Worm (Caenorhabditis elegans): ENCODE results near the gene E01G4.5.

Gene E01G4.5

ce11 chrII:13469043-13469652 lies 3.1 kb upstream of the E01G4.5 start, which contains the start of gene E01G4.3 (continued):
- peak; percentile 89 for TF ChIP-seq dve-1 (tag; optimal IDR thresholded peaks at IDR 0.05; ENCODE audit: insufficient read depth)
- no peak for TF ChIP-seq unc-39 (tag; optimal IDR thresholded peaks at IDR 0.05)
- TF ChIP-seq dpl-1 (GFP tag; optimal IDR thresholded peaks at IDR 0.05): no peak
- TF ChIP-seq nhr-6 (tag; optimal IDR thresholded peaks at IDR 0.05): peak; percentile 31

- no peak for TF ChIP-seq cey-2 (tag; optimal IDR thresholded peaks at IDR 0.05; ENCODE audit: borderline replicate concordance, insufficient read depth)
- TF ChIP-seq ceh-82 (tag; optimal IDR thresholded peaks at IDR 0.05): no peak
- peak in 1 of 2 experiments; percentile 86 for TF ChIP-seq daf-16 (GFP tag; optimal IDR thresholded peaks at IDR 0.05)
- peak; percentile 85 for TF ChIP-seq daf-16 (tag; optimal IDR thresholded peaks at IDR 0.05)
- no peak for TF ChIP-seq ztf-11 (tag; optimal IDR thresholded peaks at IDR 0.05)
- TF ChIP-seq nhr-48 (tag; optimal IDR thresholded peaks at IDR 0.05): peak; percentile 75
- no peak for TF ChIP-seq nhr-111 (GFP tag; optimal IDR thresholded peaks at IDR 0.05)
- no peak for TF ChIP-seq set-16 (GFP tag; IDR thresholded peaks at IDR 0.05)
- TF ChIP-seq egl-43 (GFP tag; IDR thresholded peaks at IDR 0.05): no peak
These were observed 1.5 kb upstream of the E01G4.5 start for ce11 chrII:13470655-13471054.

ce11 chrII:13477230-13477629 lies 5.0 kb downstream of the E01G4.5 start:
- no peak for TF ChIP-seq nhr-42 (GFP tag; IDR thresholded peaks at IDR 0.05)
- no peak for TF ChIP-seq zip-2 (tag; optimal IDR thresholded peaks at IDR 0.05)
- TF ChIP-seq rbr-2 (tag; optimal IDR thresholded peaks at IDR 0.05): peak; percentile 7
- TF ChIP-seq madf-5 (GFP tag; IDR thresholded peaks at IDR 0.05): no peak
- no peak for TF ChIP-seq duxl-1 (tag; optimal IDR thresholded peaks at IDR 0.05; ENCODE audit: poor library complexity)
- TF ChIP-seq dmd-8 (GFP tag; IDR thresholded peaks at IDR 0.05): no peak
- no peak for TF ChIP-seq spr-3 (GFP tag; optimal IDR thresholded peaks at IDR 0.05)
- no peak for TF ChIP-seq nhr-25 (tag; optimal IDR thresholded peaks at IDR 0.05; ENCODE audit: borderline replicate concordance, insufficient read depth)
- TF ChIP-seq unc-130 (GFP tag; optimal IDR thresholded peaks at IDR 0.05): no peak
- no peak for TF ChIP-seq daf-16 (GFP tag; optimal IDR thresholded peaks at IDR 0.05)
- peak; percentile 1 for TF ChIP-seq daf-16 (tag; optimal IDR thresholded peaks at IDR 0.05)
- no peak for TF ChIP-seq attf-4 (tag; optimal IDR thresholded peaks at IDR 0.05)
- TF ChIP-seq mdt-29 (GFP tag; IDR thresholded peaks at IDR 0.05): no peak
- TF ChIP-seq hif-1 (tag; optimal IDR thresholded peaks at IDR 0.05): peak in 1 of 2 experiments; percentile 5
- no peak for TF ChIP-seq nhr-102 (tag; optimal IDR thresholded peaks at IDR 0.05)
- TF ChIP-seq snpc-4 (tag; optimal IDR thresholded peaks at IDR 0.05): no peak
- TF ChIP-seq nhr-11 (tag; optimal IDR thresholded peaks at IDR 0.05): no peak
- TF ChIP-seq ceh-28 (tag; optimal IDR thresholded peaks at IDR 0.05): no peak
- no peak for TF ChIP-seq unc-62 (GFP tag; optimal IDR thresholded peaks at IDR 0.05 in 1 of 2)
- TF ChIP-seq unc-62 (tag; optimal IDR thresholded peaks at IDR 0.05): no peak
- TF ChIP-seq nhr-41 (GFP tag; IDR thresholded peaks at IDR 0.05): no peak
- TF ChIP-seq zfp-2 (tag; optimal IDR thresholded peaks at IDR 0.05): no peak
- 0 out of 2 replicates have a peak, but pooled peaks have one; percentile 22 for TF ChIP-seq egl-43 (GFP tag; IDR thresholded peaks at IDR 0.05)
- no peak for TF ChIP-seq ceh-20 (GFP tag; IDR thresholded peaks at IDR 0.05)
- TF ChIP-seq ces-1 (GFP tag; optimal IDR thresholded peaks at IDR 0.05): no peak
- TF ChIP-seq Y5F2A.4 (GFP tag; optimal IDR thresholded peaks at IDR 0.05): no peak
- no peak for TF ChIP-seq snpc-1.2 (GFP tag; IDR thresholded peaks at IDR 0.05)
- no peak for TF ChIP-seq nhr-76 (tag; optimal IDR thresholded peaks at IDR 0.05)
- TF ChIP-seq aha-1 (tag): no peak
- TF ChIP-seq ztf-11 (tag; optimal IDR thresholded peaks at IDR 0.05): no peak
- peak; percentile 29; the same call in 1 of the 2 replicates for TF ChIP-seq dmd-6 (GFP tag; IDR thresholded peaks at IDR 0.05)
- TF ChIP-seq dmd-9 (GFP tag; IDR thresholded peaks at IDR 0.05): no peak
- TF ChIP-seq spr-1 (tag; optimal IDR thresholded peaks at IDR 0.05): no peak
- TF ChIP-seq mxl-2 (GFP tag; conservative IDR thresholded peaks at IDR 0.05): no peak
- no peak for TF ChIP-seq D1046.2 (GFP tag; IDR thresholded peaks at IDR 0.05)
- no peak for TF ChIP-seq pqm-1 (tag; optimal IDR thresholded peaks at IDR 0.05)
- no peak for TF ChIP-seq sdz-12 (GFP tag; optimal IDR thresholded peaks at IDR 0.05)
- TF ChIP-seq lim-7 (GFP tag; IDR thresholded peaks at IDR 0.05): no peak
- TF ChIP-seq lsy-2 (tag; optimal IDR thresholded peaks at IDR 0.05): peak in 1 of 2 experiments; percentile 79
